Fruit fly (Drosophila melanogaster) Kc167 (cell line): ENCODE results near the gene CAH7.

Source experiments
- Myc ChIP-seq: fragments of >200 bp; optimal IDR thresholded peaks from 2 replicates; lab custom pipeline; 2017; ENCODE audit warnings: missing external identifiers
- psq ChIP-seq: fragments of >200 bp; optimal IDR thresholded peaks from 2 replicates; lab custom pipeline; 2017; ENCODE audit warnings: missing external identifiers

DNA sequence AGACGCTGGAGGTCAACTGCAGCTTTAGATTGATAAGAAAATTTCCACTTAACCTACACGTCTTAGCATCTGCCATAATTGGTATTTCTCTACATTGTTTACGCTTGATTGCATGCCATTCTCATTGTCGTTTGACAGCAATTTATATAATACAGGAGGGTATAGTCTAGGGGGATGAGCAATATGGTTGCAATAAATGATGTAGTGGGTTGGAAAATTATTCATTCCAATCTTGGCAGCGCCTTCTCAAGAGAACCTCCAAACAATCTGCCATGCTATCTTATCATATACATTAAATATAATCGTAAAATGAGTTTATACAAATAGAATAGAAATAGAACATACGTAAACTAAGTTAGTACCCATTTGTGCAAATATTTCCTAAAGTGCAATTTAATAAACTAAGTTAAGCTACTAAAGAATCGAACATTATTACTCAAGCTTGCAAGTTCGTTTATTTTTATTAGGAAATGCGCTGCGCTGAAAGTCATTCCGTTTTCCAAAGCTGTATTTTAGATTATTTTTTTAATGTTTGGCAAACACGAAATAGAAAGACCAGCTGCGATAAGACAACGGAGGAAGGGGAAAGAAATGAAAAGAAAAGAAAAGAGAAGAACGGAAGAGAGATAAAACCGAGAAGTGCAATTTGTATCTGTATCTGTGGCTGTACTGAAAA, 33.4 kb upstream of the CAH7 start:
- TF ChIP-seq psq (lab: Kevin White, UChicago) (no peak), Myc (lab: Kevin White, UChicago) (no peak)
